Worm (Caenorhabditis elegans): ENCODE data around the gene K04E7.1.

DNA sequence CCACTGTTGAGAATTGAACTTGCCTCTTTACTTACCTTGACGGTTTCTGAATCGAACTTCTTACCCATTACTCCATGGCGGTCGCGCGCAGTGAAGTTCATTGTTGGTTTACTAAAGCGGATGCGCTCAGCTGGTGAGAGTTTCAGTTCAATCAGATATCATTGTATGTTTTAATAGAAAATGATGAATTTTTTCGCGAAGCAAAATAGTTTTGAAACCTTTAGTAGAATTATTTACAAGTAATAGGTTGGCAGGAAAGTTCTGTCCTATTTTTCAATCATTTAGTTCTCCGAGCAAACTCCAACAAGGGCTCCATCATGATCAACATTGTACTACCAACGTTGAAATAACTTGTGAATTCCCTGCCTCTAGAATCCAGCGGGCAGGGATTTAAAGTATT is 5.6 kb downstream of the K04E7.1 start, which contains the start of gene C15B12.3:
- TF ChIP-seq ceh-82 (tag; optimal IDR thresholded peaks at IDR 0.05): no peak
- no peak for TF ChIP-seq zag-1 (tag; optimal IDR thresholded peaks at IDR 0.05)
- TF ChIP-seq nhr-76 (tag; optimal IDR thresholded peaks at IDR 0.05): no peak
- no peak for TF ChIP-seq lin-15B (tag; optimal IDR thresholded peaks at IDR 0.05)
- no peak for TF ChIP-seq ets-5 (GFP tag; IDR thresholded peaks at IDR 0.05)
- TF ChIP-seq snpc-4 (tag; optimal IDR thresholded peaks at IDR 0.05): no peak
- no peak for TF ChIP-seq unc-98 (GFP tag; IDR thresholded peaks at IDR 0.05)
- no peak for TF ChIP-seq fkh-4 (tag; optimal IDR thresholded peaks at IDR 0.05; ENCODE audit: borderline replicate concordance)
- no peak for TF ChIP-seq tbx-2 (tag; optimal IDR thresholded peaks at IDR 0.05)
- no peak for TF ChIP-seq skn-1 (tag; optimal IDR thresholded peaks at IDR 0.05)

Data from whole organism, L1 larva.